Worm (Caenorhabditis elegans) whole organism, L4 larva: Measurements from ENCODE around the gene ceh-20.

Experiments used
- D1046.2 ChIP-seq: fragments of 200-800 bp; sonication (Bioruptor generic); IDR thresholded peaks from 2 replicates; pipeline ENCODE4 v1.3.6; 2022; ENCODE audit warnings: missing genetic modification characterization, missing compliant biosample characterization
- F26F4.8 ChIP-seq: fragments of 200-800 bp; sonication (Bioruptor generic); conservative IDR thresholded peaks from 2 replicates; pipeline ENCODE4 v1.3.6; 2022; ENCODE audit warnings: missing genetic modification characterization, missing compliant biosample characterization
- F37D6.2 ChIP-seq: sonication (generic microtip); optimal IDR thresholded peaks from 2 replicates; lab custom pipeline; 2016; ENCODE audit warnings: mild to moderate bottlenecking, missing genetic modification characterization, missing compliant biosample characterization
- F49E8.2 ChIP-seq: sonication (generic microtip); optimal IDR thresholded peaks from 2 replicates; lab custom pipeline; 2016; ENCODE audit warnings: missing compliant biosample characterization, mild to moderate bottlenecking, missing genetic modification characterization, borderline replicate concordance
- T26A8.4 ChIP-seq: fragments of 200-800 bp; sonication (Bioruptor generic); IDR thresholded peaks from 2 replicates; pipeline ENCODE4 v1.3.6; 2022; ENCODE audit warnings: missing genetic modification characterization, missing compliant biosample characterization
- Y105C5A.15 ChIP-seq: fragments of 200-800 bp; sonication (Bioruptor generic); IDR thresholded peaks from 2 replicates; pipeline ENCODE4 v1.3.6; 2022; ENCODE audit warnings: missing genetic modification characterization, missing compliant biosample characterization
- ZK337.2 ChIP-seq: fragments of 200-800 bp; sonication (Bioruptor generic); IDR thresholded peaks from 2 replicates; pipeline ENCODE4 v1.3.6; 2022; ENCODE audit warnings: missing genetic modification reagents, missing genetic modification characterization, missing compliant biosample characterization
- ZK546.5 ChIP-seq, 2 experiments: sonication (generic microtip); optimal IDR thresholded peaks; 2 replicates each; lab custom pipeline; 2017; ENCODE audit warnings: missing biosample characterization in 2 of 2, missing genetic modification characterization in 2 of 2
- aha-1 ChIP-seq: fragments of 150-350 bp; peaks from one replicate; lab custom pipeline; 2014; ENCODE audit warnings: missing biosample characterization, missing genetic modification characterization
- aly-2 ChIP-seq: sonication (generic microtip); optimal IDR thresholded peaks from 2 replicates; lab custom pipeline; 2018; ENCODE audit warnings: missing biosample characterization, missing genetic modification characterization
- ama-1 ChIP-seq: fragments of 150-350 bp; optimal IDR thresholded peaks from 2 replicates; lab custom pipeline; 2014; ENCODE audit warnings: inconsistent platforms, mixed read lengths
- arid-1 ChIP-seq: fragments of 200-800 bp; sonication (Bioruptor generic); conservative IDR thresholded peaks from 2 replicates; pipeline ENCODE4 v1.3.6; 2022; ENCODE audit warnings: missing genetic modification reagents, missing genetic modification characterization, missing compliant biosample characterization
- attf-4 ChIP-seq: sonication (generic microtip); optimal IDR thresholded peaks from 3 replicates; lab custom pipeline; 2017; ENCODE audit warnings: missing biosample characterization, missing genetic modification characterization
- ceh-28 ChIP-seq: fragments of 150-350 bp; optimal IDR thresholded peaks from 2 replicates; lab custom pipeline; 2014; ENCODE audit warnings: missing biosample characterization, missing genetic modification reagents, missing genetic modification characterization
- ceh-62 ChIP-seq: sonication (generic microtip); optimal IDR thresholded peaks from 2 replicates; lab custom pipeline; 2017; ENCODE audit warnings: missing biosample characterization, missing genetic modification characterization
- ces-1 ChIP-seq: fragments of 150-350 bp; sonication (generic microtip); optimal IDR thresholded peaks from 4 replicates; lab custom pipeline; 2014; ENCODE audit warnings: missing biosample characterization, missing genetic modification reagents, missing genetic modification characterization
- ctbp-1 ChIP-seq: fragments of 200-800 bp; sonication (Bioruptor generic); IDR thresholded peaks from 2 replicates; pipeline ENCODE4 v1.3.6; 2022; ENCODE audit warnings: missing genetic modification reagents, missing genetic modification characterization, missing compliant biosample characterization
- daf-12 ChIP-seq: fragments of 150-350 bp; optimal IDR thresholded peaks from 2 replicates; lab custom pipeline; 2014; ENCODE audit warnings: missing biosample characterization, missing genetic modification reagents, missing genetic modification characterization
- daf-16 ChIP-seq, 3 experiments: sonication (generic microtip); optimal IDR thresholded peaks; 2 replicates each; lab custom pipeline; 2016 to 2017; ENCODE audit warnings: missing genetic modification characterization in 3 of 3, missing genetic modification reagents in 3 of 3, mild to moderate bottlenecking in 2 of 3, missing compliant biosample characterization in 2 of 3, missing biosample characterization in 1 of 3, moderate library complexity in 1 of 3
- daf-19 ChIP-seq: fragments of 200-800 bp; sonication (Bioruptor generic); conservative IDR thresholded peaks from 2 replicates; pipeline ENCODE4 v1.3.6; 2022; ENCODE audit warnings: missing genetic modification characterization, missing compliant biosample characterization
- duxl-1 ChIP-seq: sonication (generic microtip); optimal IDR thresholded peaks from 2 replicates; lab custom pipeline; 2016; ENCODE audit warnings: mild to moderate bottlenecking, missing genetic modification characterization, moderate library complexity, missing compliant biosample characterization; ENCODE audit not compliant: poor library complexity
- egl-27 ChIP-seq: sonication (generic microtip); optimal IDR thresholded peaks from 3 replicates; lab custom pipeline; 2017; ENCODE audit warnings: missing biosample characterization, missing genetic modification reagents, missing genetic modification characterization
- egl-43 ChIP-seq: fragments of 200-800 bp; sonication (Bioruptor generic); IDR thresholded peaks from 2 replicates; pipeline ENCODE4 v1.3.6; 2022; ENCODE audit warnings: missing genetic modification reagents, missing genetic modification characterization, missing compliant biosample characterization
- gei-8 ChIP-seq: fragments of 200-800 bp; sonication (Bioruptor generic); optimal IDR thresholded peaks from 2 replicates; lab custom pipeline; 2018; ENCODE audit warnings: mild to moderate bottlenecking, missing genetic modification characterization, missing compliant biosample characterization
- jun-1 ChIP-seq: fragments of 150-350 bp; optimal IDR thresholded peaks from 2 replicates; lab custom pipeline; 2014; ENCODE audit warnings: missing biosample characterization, missing genetic modification reagents, missing genetic modification characterization
- lin-1 ChIP-seq: fragments of 200-800 bp; sonication (Bioruptor generic); IDR thresholded peaks from 2 replicates; pipeline ENCODE4 v1.3.6; 2022; ENCODE audit warnings: missing genetic modification reagents, missing genetic modification characterization, missing compliant biosample characterization
- lin-13 ChIP-seq: fragments of 150-350 bp; optimal IDR thresholded peaks from 2 replicates; lab custom pipeline; 2014; ENCODE audit warnings: missing biosample characterization, missing genetic modification reagents, missing genetic modification characterization
- lin-29 ChIP-seq: fragments of 200-800 bp; sonication (Bioruptor generic); IDR thresholded peaks from 2 replicates; pipeline ENCODE4 v1.3.6; 2022; ENCODE audit warnings: missing genetic modification reagents, missing genetic modification characterization, missing compliant biosample characterization
- lsy-2 ChIP-seq, 2 experiments: fragments of 150-350 bp in 1 of 2; sonication (generic microtip) in 1 of 2; optimal IDR thresholded peaks; 2 replicates each; lab custom pipeline; 2014 to 2017; ENCODE audit warnings: missing biosample characterization in 2 of 2, missing genetic modification characterization in 2 of 2
- madf-5 ChIP-seq, 2 experiments: fragments of 200-800 bp; sonication (Bioruptor generic); IDR thresholded peaks; 2 replicates each; pipeline ENCODE4 v1.3.6; 2022; ENCODE audit warnings: missing compliant biosample characterization in 2 of 2, missing genetic modification characterization in 2 of 2
- mdl-1 ChIP-seq, 2 experiments: fragments of 150-350 bp in 1 of 2; sonication (generic microtip) in 1 of 2; optimal IDR thresholded peaks; 2 replicates each; lab custom pipeline; 2014 to 2017; ENCODE audit warnings: missing biosample characterization in 2 of 2, missing genetic modification characterization in 2 of 2
- mep-1 ChIP-seq: fragments of 150-350 bp; sonication (generic microtip); optimal IDR thresholded peaks from 3 replicates; lab custom pipeline; 2014; ENCODE audit warnings: missing biosample characterization, missing genetic modification characterization
- mes-2 ChIP-seq: sonication (generic microtip); optimal IDR thresholded peaks from 2 replicates; lab custom pipeline; 2016; ENCODE audit warnings: missing genotype, mild to moderate bottlenecking, missing genetic modification characterization, missing compliant biosample characterization; ENCODE audit not compliant: poor library complexity, severe bottlenecking
- mxl-3 ChIP-seq: fragments of 200-800 bp; sonication (Bioruptor generic); optimal IDR thresholded peaks from 2 replicates; lab custom pipeline; 2018; ENCODE audit warnings: mild to moderate bottlenecking, missing genetic modification characterization, missing compliant biosample characterization
- nhr-41 ChIP-seq: fragments of 200-800 bp; sonication (Bioruptor generic); IDR thresholded peaks from 2 replicates; pipeline ENCODE4 v1.3.6; 2022; ENCODE audit warnings: missing genetic modification reagents, missing genetic modification characterization, missing compliant biosample characterization
- nhr-48 ChIP-seq: sonication (generic microtip); optimal IDR thresholded peaks from 2 replicates; lab custom pipeline; 2016; ENCODE audit warnings: mild to moderate bottlenecking, missing genetic modification characterization, missing compliant biosample characterization
- nhr-6 ChIP-seq: fragments of 150-350 bp; optimal IDR thresholded peaks from 2 replicates; lab custom pipeline; 2014; ENCODE audit warnings: missing biosample characterization, missing genetic modification characterization
- nhr-77 ChIP-seq: fragments of 150-350 bp; optimal IDR thresholded peaks from 2 replicates; lab custom pipeline; 2014; ENCODE audit warnings: missing biosample characterization, missing genetic modification characterization
- pha-4 ChIP-seq, 2 experiments: fragments of 150-350 bp in 1 of 2; fragments of 200-800 bp in 1 of 2; sonication (Bioruptor generic) in 1 of 2; IDR thresholded peaks in 1 of 2; optimal IDR thresholded peaks in 1 of 2; 2 replicates each; pipeline versions ENCODE4 v1.3.6 to Lab custom; 2014 to 2022; ENCODE audit warnings: missing genetic modification characterization in 2 of 2, missing genetic modification reagents in 2 of 2, missing biosample characterization in 1 of 2, missing compliant biosample characterization in 1 of 2
- php-3 ChIP-seq: fragments of 200-800 bp; sonication (Bioruptor generic); IDR thresholded peaks from 2 replicates; pipeline ENCODE4 v1.3.6; 2022; ENCODE audit warnings: missing genetic modification reagents, missing genetic modification characterization, missing compliant biosample characterization
- sdz-12 ChIP-seq: fragments of 200-800 bp; sonication (Bioruptor generic); optimal IDR thresholded peaks from 2 replicates; lab custom pipeline; 2018; ENCODE audit warnings: mild to moderate bottlenecking, missing genetic modification characterization, missing compliant biosample characterization
- set-16 ChIP-seq: fragments of 200-800 bp; sonication (Bioruptor generic); IDR thresholded peaks from 2 replicates; pipeline ENCODE4 v1.3.6; 2022; ENCODE audit warnings: missing genetic modification reagents, missing genetic modification characterization, missing compliant biosample characterization
- snpc-1.2 ChIP-seq: fragments of 200-800 bp; sonication (Bioruptor generic); IDR thresholded peaks from 2 replicates; pipeline ENCODE4 v1.3.6; 2022; ENCODE audit warnings: missing genetic modification reagents, missing genetic modification characterization, missing compliant biosample characterization
- spr-3 ChIP-seq: fragments of 200-800 bp; sonication (Bioruptor generic); optimal IDR thresholded peaks from 2 replicates; lab custom pipeline; 2018; ENCODE audit warnings: mild to moderate bottlenecking, missing genetic modification characterization, missing compliant biosample characterization
- tag-97 ChIP-seq: fragments of 200-800 bp; sonication (Bioruptor generic); IDR thresholded peaks from 2 replicates; pipeline ENCODE4 v1.3.6; 2022; ENCODE audit warnings: missing genetic modification characterization, missing compliant biosample characterization
- unc-62 ChIP-seq, 3 experiments: fragments of 150-350 bp in 1 of 3; sonication (generic microtip); optimal IDR thresholded peaks in 2 of 3; peaks in 1 of 3; 1 replicate in 1 of 3; 2 replicates in 2 of 3; lab custom pipeline; 2014 to 2017; ENCODE audit warnings: missing biosample characterization in 3 of 3, missing genetic modification characterization in 3 of 3, missing genetic modification reagents in 3 of 3, missing genotype in 1 of 3
- zfp-2 ChIP-seq: sonication (generic microtip); optimal IDR thresholded peaks from 2 replicates; lab custom pipeline; 2016; ENCODE audit warnings: mild to moderate bottlenecking, missing genetic modification characterization, missing compliant biosample characterization
- zfp-3 ChIP-seq: fragments of 200-800 bp; sonication (Bioruptor generic); conservative IDR thresholded peaks from 2 replicates; pipeline ENCODE4 v1.3.6; 2022; ENCODE audit warnings: missing genetic modification reagents, missing genetic modification characterization, missing compliant biosample characterization

The ceh-20 gene

DNA sequence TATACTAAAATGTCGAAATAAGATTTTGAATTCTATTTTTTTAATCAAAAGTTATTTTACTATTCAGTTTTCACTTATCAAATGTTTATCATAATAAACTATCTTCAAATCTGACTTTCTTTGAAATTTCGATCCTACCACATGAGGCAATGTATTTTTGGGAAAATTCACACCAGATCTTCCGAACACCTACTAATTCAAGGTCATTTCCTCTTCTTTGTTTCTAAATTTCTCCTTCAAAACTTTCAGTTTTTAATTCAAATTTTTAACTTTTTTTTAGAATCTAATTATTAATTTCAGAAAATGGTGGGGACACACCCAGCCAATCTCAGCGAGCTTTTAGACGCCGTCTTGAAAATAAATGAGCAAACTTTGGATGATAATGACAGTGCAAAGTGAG is at the start of gene ceh-20:
ceh-20 (plus strand) TSS at position 301 of the 400 bp plus-strand sequence.
- TF ChIP-seq unc-62 (GFP tag; optimal IDR thresholded peaks at IDR 0.05 in 1 of 2; lab: Kevin White, UChicago), result peak in 1 of 2 experiments; percentile 65
- TF ChIP-seq unc-62 (tag; optimal IDR thresholded peaks at IDR 0.05; lab: Kevin White, UChicago), result no peak
- no peak for TF ChIP-seq lsy-2 (tag; optimal IDR thresholded peaks at IDR 0.05; lab: Kevin White, UChicago)

- TF ChIP-seq ceh-28 (no peak), duxl-1 (peak; percentile 8), attf-4 (tag; lab: Kevin White, UChicago) (no peak), nhr-41 (GFP tag; lab: Robert Waterston, UW) (no peak), zfp-3 (GFP tag; lab: Robert Waterston, UW) (no peak), T26A8.4 (peak; percentile 40; the same call in 1 of the 2 replicates), D1046.2 (GFP tag; lab: Robert Waterston, UW) (no peak), mep-1 (tag; lab: Kevin White, UChicago) (no peak), nhr-6 (tag; lab: Kevin White, UChicago) (no peak), daf-12 (tag; lab: Kevin White, UChicago) (no peak), tag-97 (GFP tag; lab: Robert Waterston, UW) (no peak), set-16 (GFP tag; lab: Robert Waterston, UW) (no peak), daf-16 (GFP tag; optimal IDR thresholded peaks at IDR 0.05; lab: Kevin White, UChicago) (no peak), daf-16 (tag; optimal IDR thresholded peaks at IDR 0.05; lab: Kevin White, UChicago) (no peak), nhr-48 (tag; lab: Kevin White, UChicago) (no peak), ZK546.5 (tag; optimal IDR thresholded peaks at IDR 0.05; lab: Kevin White, UChicago) (no peak), sdz-12 (GFP tag; lab: Kevin White, UChicago) (no peak), mdl-1 (tag; optimal IDR thresholded peaks at IDR 0.05; lab: Kevin White, UChicago) (no peak), gei-8 (GFP tag; lab: Kevin White, UChicago) (no peak), F49E8.2 (tag; lab: Kevin White, UChicago) (peak; percentile 34), jun-1 (tag; lab: Kevin White, UChicago) (no peak), F26F4.8 (GFP tag; lab: Robert Waterston, UW) (no peak), madf-5 (GFP tag; IDR thresholded peaks at IDR 0.05; lab: Robert Waterston, UW) (0 out of 4 replicates have a peak, but pooled peaks of 1 of the 2 experiments have one; percentile 10), egl-27 (tag; lab: Kevin White, UChicago) (no peak), Y105C5A.15 (0 out of 2 replicates have a peak, but pooled peaks have one; percentile 9), pha-4 (GFP tag; IDR thresholded peaks at IDR 0.05; lab: Robert Waterston, UW) (peak; percentile 54; the same call in 1 of the 2 replicates), pha-4 (tag; optimal IDR thresholded peaks at IDR 0.05; lab: Kevin White, UChicago) (no peak), nhr-77 (tag; lab: Kevin White, UChicago) (no peak), zfp-2 (tag; lab: Kevin White, UChicago) (no peak), lin-1 (no peak), aha-1 (tag; lab: Kevin White, UChicago) (no peak), aly-2 (tag; lab: Kevin White, UChicago) (no peak), ama-1 (lab: Kevin White, UChicago) (peak; percentile 47), ces-1 (GFP tag; lab: Kevin White, UChicago) (no peak), php-3 (no peak), daf-19 (GFP tag; lab: Robert Waterston, UW) (no peak), spr-3 (GFP tag; lab: Kevin White, UChicago) (no peak), mxl-3 (GFP tag; lab: Kevin White, UChicago) (no peak), egl-43 (GFP tag; lab: Robert Waterston, UW) (no peak), F37D6.2 (tag; lab: Kevin White, UChicago) (no peak), ceh-62 (tag; lab: Kevin White, UChicago) (no peak), ctbp-1 (no peak), ZK337.2 (GFP tag; lab: Robert Waterston, UW) (no peak), snpc-1.2 (GFP tag; lab: Robert Waterston, UW) (peak; percentile 51; the same call in 1 of the 2 replicates), lin-29 (GFP tag; lab: Robert Waterston, UW) (no peak), mes-2 (tag; lab: Kevin White, UChicago) (peak; percentile 36), lin-13 (GFP tag; lab: Kevin White, UChicago) (no peak), arid-1 (GFP tag; lab: Robert Waterston, UW) (no peak)
Measured at ce11 chrIII:6931896-6932295, 47.8 kb upstream of the ceh-20 start, which contains the start of gene byn-1. TSS of gene byn-1 (plus strand) at chrIII:6932001.
